Worm (Caenorhabditis elegans) whole organism, L1 larva: Measurements from ENCODE around the gene C34C12.6.

Source experiments
- C34B4.2 ChIP-seq: sonication (generic microtip); optimal IDR thresholded peaks from 2 replicates; lab custom pipeline; 2017; ENCODE audit warnings: mild to moderate bottlenecking, missing genetic modification characterization, missing compliant biosample characterization
- alr-1 ChIP-seq: fragments of 200-800 bp; sonication (Bioruptor generic); optimal IDR thresholded peaks from 2 replicates; lab custom pipeline; 2018; ENCODE audit warnings: borderline replicate concordance, mild to moderate bottlenecking, missing genetic modification characterization, missing compliant biosample characterization
- blmp-1 ChIP-seq: fragments of 150-350 bp; optimal IDR thresholded peaks from 2 replicates; lab custom pipeline; 2014; ENCODE audit warnings: missing biosample characterization, missing genetic modification characterization
- ceh-82 ChIP-seq, 3 experiments: fragments of 150-350 bp in 1 of 3; sonication (generic microtip) in 2 of 3; optimal IDR thresholded peaks; 2 replicates each; lab custom pipeline; 2014 to 2017; ENCODE audit warnings: missing biosample characterization in 3 of 3, missing genetic modification characterization in 3 of 3
- efl-1 ChIP-seq, 4 experiments: fragments of 150-350 bp; optimal IDR thresholded peaks in 3 of 4; peaks in 1 of 4; 1 replicate in 1 of 4; 2 replicates in 3 of 4; lab custom pipeline; 2014; ENCODE audit warnings: missing biosample characterization in 2 of 4, missing genetic modification characterization in 2 of 4, missing genetic modification reagents in 2 of 4
- fkh-10 ChIP-seq: sonication (generic microtip); optimal IDR thresholded peaks from 2 replicates; lab custom pipeline; 2017; ENCODE audit warnings: missing biosample characterization, missing genetic modification reagents, missing genetic modification characterization
- fkh-4 ChIP-seq: sonication (generic microtip); optimal IDR thresholded peaks from 2 replicates; lab custom pipeline; 2016; ENCODE audit warnings: missing compliant biosample characterization, missing genetic modification characterization, borderline replicate concordance
- lin-15B ChIP-seq: fragments of 150-350 bp; sonication (generic microtip); optimal IDR thresholded peaks from 3 replicates; lab custom pipeline; 2014; ENCODE audit warnings: missing biosample characterization, missing genetic modification characterization
- lin-35 ChIP-seq, 2 experiments: fragments of 150-350 bp; optimal IDR thresholded peaks; 2 replicates each; lab custom pipeline; 2014; ENCODE audit warnings: missing biosample characterization in 2 of 2, missing genetic modification characterization in 2 of 2, missing genetic modification reagents in 2 of 2
- nhr-237 ChIP-seq: fragments of 150-350 bp; optimal IDR thresholded peaks from 2 replicates; lab custom pipeline; 2014; ENCODE audit warnings: missing biosample characterization, missing genetic modification characterization
- nhr-76 ChIP-seq: sonication (generic microtip); optimal IDR thresholded peaks from 2 replicates; lab custom pipeline; 2017; ENCODE audit warnings: missing biosample characterization, missing genetic modification characterization
- pag-3 ChIP-seq: sonication (generic microtip); optimal IDR thresholded peaks from 2 replicates; lab custom pipeline; 2017; ENCODE audit warnings: missing genetic modification characterization, mild to moderate bottlenecking, missing compliant biosample characterization, antibody characterized with exemption, borderline replicate concordance; ENCODE audit not compliant: insufficient read depth
- skn-1 ChIP-seq: fragments of 150-350 bp; optimal IDR thresholded peaks from 2 replicates; lab custom pipeline; 2014; ENCODE audit warnings: missing biosample characterization, missing genetic modification characterization
- sup-37 ChIP-seq: fragments of 200-800 bp; sonication (Bioruptor generic); optimal IDR thresholded peaks from 2 replicates; lab custom pipeline; 2018; ENCODE audit warnings: mild to moderate bottlenecking, missing genetic modification characterization, missing compliant biosample characterization

- TF ChIP-seq nhr-76 (tag; lab: Kevin White, UChicago) (no peak), skn-1 (tag; lab: Kevin White, UChicago) (no peak), sup-37 (GFP tag; lab: Kevin White, UChicago) (no peak), alr-1 (tag; lab: Kevin White, UChicago) (no peak), ceh-82 (tag; optimal IDR thresholded peaks at IDR 0.05; lab: Kevin White, UChicago) (no peak), lin-15B (tag; lab: Kevin White, UChicago) (no peak), fkh-4 (tag; lab: Kevin White, UChicago) (no peak), blmp-1 (tag; lab: Kevin White, UChicago) (no peak), fkh-10 (GFP tag; lab: Kevin White, UChicago) (no peak), nhr-237 (no peak), C34B4.2 (tag; lab: Kevin White, UChicago) (no peak), pag-3 (no peak), lin-35 (GFP tag; optimal IDR thresholded peaks at IDR 0.05; lab: Kevin White, UChicago) (no peak), efl-1 (optimal IDR thresholded peaks at IDR 0.05; lab: Kevin White, UChicago) (no peak), efl-1 (GFP tag; optimal IDR thresholded peaks at IDR 0.05 in 1 of 2; lab: Kevin White, UChicago) (peak in 1 of 2 experiments; percentile 65)
Observed at ce11 chrIII:3529744-3530208, 47.4 kb downstream of the C34C12.6 start, which contains the start of gene pitp-1.
